Worm (Caenorhabditis elegans) whole organism, L4 larva: Measurements from ENCODE around the gene F13E6.2.

Source experiments
- D1046.2 ChIP-seq: fragments of 200-800 bp; sonication (Bioruptor generic); IDR thresholded peaks from 2 replicates; pipeline ENCODE4 v1.3.6; 2022; ENCODE audit warnings: missing genetic modification characterization, missing compliant biosample characterization
- F37D6.2 ChIP-seq: sonication (generic microtip); optimal IDR thresholded peaks from 2 replicates; lab custom pipeline; 2016; ENCODE audit warnings: mild to moderate bottlenecking, missing genetic modification characterization, missing compliant biosample characterization
- F49E8.2 ChIP-seq: sonication (generic microtip); optimal IDR thresholded peaks from 2 replicates; lab custom pipeline; 2016; ENCODE audit warnings: missing compliant biosample characterization, mild to moderate bottlenecking, missing genetic modification characterization, borderline replicate concordance
- R02D3.7 ChIP-seq: fragments of 150-350 bp; sonication (generic microtip); optimal IDR thresholded peaks from 3 replicates; lab custom pipeline; 2014; ENCODE audit warnings: missing biosample characterization, missing genetic modification characterization
- Y5F2A.4 ChIP-seq: fragments of 200-800 bp; sonication (Bioruptor generic); optimal IDR thresholded peaks from 2 replicates; lab custom pipeline; 2018; ENCODE audit warnings: mild to moderate bottlenecking, missing genetic modification characterization, missing compliant biosample characterization
- ceh-28 ChIP-seq: fragments of 150-350 bp; optimal IDR thresholded peaks from 2 replicates; lab custom pipeline; 2014; ENCODE audit warnings: missing biosample characterization, missing genetic modification reagents, missing genetic modification characterization
- ceh-44 ChIP-seq: fragments of 200-800 bp; sonication (Bioruptor generic); IDR thresholded peaks from 2 replicates; pipeline ENCODE4 v1.3.6; 2022; ENCODE audit warnings: missing genetic modification reagents, missing genetic modification characterization, missing compliant biosample characterization
- ceh-62 ChIP-seq: sonication (generic microtip); optimal IDR thresholded peaks from 2 replicates; lab custom pipeline; 2017; ENCODE audit warnings: missing biosample characterization, missing genetic modification characterization
- dmd-6 ChIP-seq: fragments of 200-800 bp; sonication (Bioruptor generic); IDR thresholded peaks from 2 replicates; pipeline ENCODE4 v1.3.6; 2022; ENCODE audit warnings: missing genetic modification reagents, missing genetic modification characterization, missing compliant biosample characterization
- dmd-9 ChIP-seq: fragments of 200-800 bp; sonication (Bioruptor generic); IDR thresholded peaks from 2 replicates; pipeline ENCODE4 v1.3.6; 2022; ENCODE audit warnings: missing genetic modification reagents, missing genetic modification characterization, missing compliant biosample characterization
- dpl-1 ChIP-seq: fragments of 150-350 bp; optimal IDR thresholded peaks from 2 replicates; lab custom pipeline; 2014; ENCODE audit warnings: missing biosample characterization, missing genetic modification reagents, missing genetic modification characterization
- dve-1 ChIP-seq: sonication (generic microtip); optimal IDR thresholded peaks from 2 replicates; lab custom pipeline; 2017; ENCODE audit warnings: antibody characterized with exemption, mild to moderate bottlenecking, missing genetic modification characterization, missing compliant biosample characterization; ENCODE audit not compliant: insufficient read depth
- egl-43 ChIP-seq: fragments of 200-800 bp; sonication (Bioruptor generic); IDR thresholded peaks from 2 replicates; pipeline ENCODE4 v1.3.6; 2022; ENCODE audit warnings: missing genetic modification reagents, missing genetic modification characterization, missing compliant biosample characterization
- gei-8 ChIP-seq: fragments of 200-800 bp; sonication (Bioruptor generic); optimal IDR thresholded peaks from 2 replicates; lab custom pipeline; 2018; ENCODE audit warnings: mild to moderate bottlenecking, missing genetic modification characterization, missing compliant biosample characterization
- hif-1 ChIP-seq, 2 experiments: sonication (generic microtip); optimal IDR thresholded peaks; 2 replicates each; lab custom pipeline; 2016 to 2017; ENCODE audit warnings: missing compliant biosample characterization in 2 of 2, missing genetic modification characterization in 2 of 2, missing genetic modification reagents in 2 of 2, missing genotype in 2 of 2, mild to moderate bottlenecking in 1 of 2
- hlh-11 ChIP-seq: fragments of 200-800 bp; sonication (Bioruptor generic); optimal IDR thresholded peaks from 2 replicates; lab custom pipeline; 2018; ENCODE audit warnings: mild to moderate bottlenecking, missing genetic modification characterization, missing compliant biosample characterization
- hmg-1.1 ChIP-seq: fragments of 200-800 bp; sonication (Bioruptor generic); IDR thresholded peaks from 2 replicates; pipeline ENCODE4 v1.3.6; 2022; ENCODE audit warnings: missing genetic modification reagents, missing genetic modification characterization, missing compliant biosample characterization
- lin-29 ChIP-seq: fragments of 200-800 bp; sonication (Bioruptor generic); IDR thresholded peaks from 2 replicates; pipeline ENCODE4 v1.3.6; 2022; ENCODE audit warnings: missing genetic modification reagents, missing genetic modification characterization, missing compliant biosample characterization
- madf-9 ChIP-seq: fragments of 200-800 bp; sonication (Bioruptor generic); conservative IDR thresholded peaks from 2 replicates; pipeline ENCODE4 v1.3.6; 2022; ENCODE audit warnings: missing genetic modification reagents, missing genetic modification characterization, missing compliant biosample characterization
- mdl-1 ChIP-seq, 2 experiments: fragments of 150-350 bp in 1 of 2; sonication (generic microtip) in 1 of 2; optimal IDR thresholded peaks; 2 replicates each; lab custom pipeline; 2014 to 2017; ENCODE audit warnings: missing biosample characterization in 2 of 2, missing genetic modification characterization in 2 of 2
- mep-1 ChIP-seq: fragments of 150-350 bp; sonication (generic microtip); optimal IDR thresholded peaks from 3 replicates; lab custom pipeline; 2014; ENCODE audit warnings: missing biosample characterization, missing genetic modification characterization
- mxl-2 ChIP-seq: fragments of 200-800 bp; sonication (Bioruptor generic); conservative IDR thresholded peaks from 2 replicates; pipeline ENCODE4 v1.3.6; 2022; ENCODE audit warnings: missing genetic modification reagents, missing genetic modification characterization, missing compliant biosample characterization
- nhr-102 ChIP-seq: sonication (generic microtip); optimal IDR thresholded peaks from 2 replicates; lab custom pipeline; 2016; ENCODE audit warnings: mild to moderate bottlenecking, missing genetic modification characterization, moderate library complexity, missing compliant biosample characterization
- nhr-11 ChIP-seq: fragments of 150-350 bp; optimal IDR thresholded peaks from 2 replicates; lab custom pipeline; 2014; ENCODE audit warnings: missing biosample characterization, missing genetic modification characterization
- nhr-25 ChIP-seq: sonication (generic microtip); optimal IDR thresholded peaks from 2 replicates; lab custom pipeline; 2017; ENCODE audit warnings: missing genetic modification characterization, mild to moderate bottlenecking, missing compliant biosample characterization, antibody characterized with exemption, moderate library complexity, borderline replicate concordance; ENCODE audit not compliant: insufficient read depth
- nhr-28 ChIP-seq: fragments of 150-350 bp; optimal IDR thresholded peaks from 2 replicates; lab custom pipeline; 2014; ENCODE audit warnings: missing biosample characterization, missing genetic modification characterization
- nhr-48 ChIP-seq: sonication (generic microtip); optimal IDR thresholded peaks from 2 replicates; lab custom pipeline; 2016; ENCODE audit warnings: mild to moderate bottlenecking, missing genetic modification characterization, missing compliant biosample characterization
- pha-4 ChIP-seq, 2 experiments: fragments of 150-350 bp in 1 of 2; fragments of 200-800 bp in 1 of 2; sonication (Bioruptor generic) in 1 of 2; IDR thresholded peaks in 1 of 2; optimal IDR thresholded peaks in 1 of 2; 2 replicates each; pipeline versions ENCODE4 v1.3.6 to Lab custom; 2014 to 2022; ENCODE audit warnings: missing genetic modification characterization in 2 of 2, missing genetic modification reagents in 2 of 2, missing biosample characterization in 1 of 2, missing compliant biosample characterization in 1 of 2
- pqm-1 ChIP-seq: sonication (generic microtip); optimal IDR thresholded peaks from 2 replicates; lab custom pipeline; 2017; ENCODE audit warnings: missing biosample characterization, missing genetic modification characterization
- saeg-2 ChIP-seq: fragments of 200-800 bp; sonication (Bioruptor generic); IDR thresholded peaks from 2 replicates; pipeline ENCODE4 v1.3.6; 2022; ENCODE audit warnings: missing genetic modification reagents, missing genetic modification characterization, missing compliant biosample characterization
- skn-1 ChIP-seq: fragments of 150-350 bp; optimal IDR thresholded peaks from 2 replicates; lab custom pipeline; 2014; ENCODE audit warnings: missing biosample characterization, missing genetic modification characterization
- spr-1 ChIP-seq: sonication (generic microtip); optimal IDR thresholded peaks from 2 replicates; lab custom pipeline; 2016; ENCODE audit warnings: mild to moderate bottlenecking, missing genetic modification characterization, missing compliant biosample characterization
- tag-97 ChIP-seq: fragments of 200-800 bp; sonication (Bioruptor generic); IDR thresholded peaks from 2 replicates; pipeline ENCODE4 v1.3.6; 2022; ENCODE audit warnings: missing genetic modification characterization, missing compliant biosample characterization
- unc-62 ChIP-seq, 3 experiments: fragments of 150-350 bp in 1 of 3; sonication (generic microtip); optimal IDR thresholded peaks in 2 of 3; peaks in 1 of 3; 1 replicate in 1 of 3; 2 replicates in 2 of 3; lab custom pipeline; 2014 to 2017; ENCODE audit warnings: missing biosample characterization in 3 of 3, missing genetic modification characterization in 3 of 3, missing genetic modification reagents in 3 of 3, missing genotype in 1 of 3
- vab-7 ChIP-seq: fragments of 200-800 bp; sonication (Bioruptor generic); IDR thresholded peaks from 2 replicates; pipeline ENCODE4 v1.3.6; 2022; ENCODE audit warnings: missing genetic modification reagents, missing genetic modification characterization, missing compliant biosample characterization
- zip-2 ChIP-seq: fragments of 150-350 bp; optimal IDR thresholded peaks from 2 replicates; lab custom pipeline; 2014; ENCODE audit warnings: missing biosample characterization, missing genetic modification characterization

Gene F13E6.2

DNA sequence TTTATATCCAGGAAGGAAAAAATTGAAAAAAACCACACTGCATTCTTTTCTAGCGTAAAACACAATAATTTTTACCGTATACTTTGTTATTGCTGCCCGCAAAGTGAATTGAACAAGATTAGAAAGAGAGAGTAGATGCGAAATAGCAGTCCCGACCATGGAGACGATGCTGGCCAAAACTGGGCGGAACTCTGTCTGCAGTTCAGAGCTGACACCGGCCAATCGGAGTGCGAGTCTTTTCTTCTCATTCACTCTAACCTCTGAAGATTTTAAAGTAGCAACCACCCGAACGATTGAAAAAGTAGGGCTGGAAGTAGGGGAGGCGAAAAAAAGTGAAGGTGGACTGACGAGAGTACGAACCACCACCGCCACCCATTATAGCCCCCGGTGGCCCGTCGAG, 17.5 kb downstream of the F13E6.2 start (continued):
- TF ChIP-seq ceh-62 (tag; lab: Kevin White, UChicago), result no peak
- no peak for TF ChIP-seq F37D6.2 (tag; lab: Kevin White, UChicago)
- TF ChIP-seq gei-8 (GFP tag; lab: Kevin White, UChicago), result no peak
- no peak for TF ChIP-seq Y5F2A.4
- no peak for TF ChIP-seq dpl-1
- TF ChIP-seq vab-7 (GFP tag; lab: Robert Waterston, UW), result no peak
- TF ChIP-seq nhr-102 (tag; lab: Kevin White, UChicago), result no peak
- no peak for TF ChIP-seq F49E8.2 (tag; lab: Kevin White, UChicago)
- TF ChIP-seq mep-1 (tag; lab: Kevin White, UChicago), result peak; percentile 5
- TF ChIP-seq lin-29 (GFP tag; lab: Robert Waterston, UW), result no peak

DNA sequence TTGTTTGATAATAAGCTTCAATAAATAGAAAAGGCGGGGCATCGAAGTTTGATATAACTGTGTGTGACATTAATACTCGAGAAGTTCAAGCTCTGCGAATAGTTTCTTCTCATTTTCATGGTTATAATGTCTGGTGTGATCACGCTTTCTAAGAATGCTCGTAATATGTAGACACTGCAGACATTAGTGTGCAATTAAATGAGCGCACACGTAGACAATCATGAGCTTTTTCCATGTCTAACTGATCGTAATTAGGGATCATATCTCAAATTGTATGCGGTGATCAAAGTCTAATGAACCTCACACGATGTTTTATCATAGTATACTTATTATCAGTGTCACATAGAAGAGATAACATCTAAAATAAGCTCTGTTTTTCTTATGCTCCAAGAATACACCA, 24.0 kb downstream of the F13E6.2 start:
- no peak for TF ChIP-seq mxl-2 (GFP tag; lab: Robert Waterston, UW)
- peak; percentile 24 for TF ChIP-seq pqm-1 (tag; lab: Kevin White, UChicago)

DNA sequence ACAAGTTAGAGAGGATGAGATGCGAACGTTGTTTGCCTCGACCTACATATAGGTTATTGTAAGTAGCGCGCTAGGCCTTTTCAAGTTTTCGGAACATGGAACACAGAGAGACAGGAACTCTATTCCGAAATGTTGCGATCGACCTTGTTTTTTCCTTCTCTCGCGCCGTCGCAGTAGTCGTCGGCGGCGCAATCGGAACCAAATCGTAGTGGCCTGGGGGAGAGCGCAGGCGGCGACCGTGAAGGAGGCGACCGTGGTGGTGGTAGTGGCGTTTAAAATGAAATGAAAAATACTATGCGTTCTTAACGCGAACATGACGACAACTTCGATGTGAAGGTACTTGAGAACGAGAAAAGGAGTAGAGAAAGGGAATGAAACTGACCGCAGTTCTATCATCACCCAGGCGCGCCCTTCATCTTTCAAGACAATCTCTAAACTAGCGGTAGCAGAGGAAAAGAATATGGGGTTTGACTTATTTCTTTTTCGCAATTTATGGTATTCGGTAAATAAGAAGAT, 26.5 kb downstream of the F13E6.2 start:
- peak; percentile 10 for TF ChIP-seq nhr-28 (tag; lab: Kevin White, UChicago)
- no peak for TF ChIP-seq saeg-2 (GFP tag; lab: Robert Waterston, UW)
- no peak for TF ChIP-seq D1046.2 (GFP tag; lab: Robert Waterston, UW)
- no peak for TF ChIP-seq ceh-28
- TF ChIP-seq nhr-48 (tag; lab: Kevin White, UChicago), result no peak
- TF ChIP-seq egl-43 (GFP tag; lab: Robert Waterston, UW), result no peak
- no peak for TF ChIP-seq gei-8 (GFP tag; lab: Kevin White, UChicago)
- no peak for TF ChIP-seq skn-1
- no peak for TF ChIP-seq pha-4 (GFP tag; IDR thresholded peaks at IDR 0.05; lab: Robert Waterston, UW)
- no peak for TF ChIP-seq pha-4 (tag; optimal IDR thresholded peaks at IDR 0.05; lab: Kevin White, UChicago)
- no peak for TF ChIP-seq mdl-1 (tag; optimal IDR thresholded peaks at IDR 0.05; lab: Kevin White, UChicago)
- TF ChIP-seq hlh-11, result peak; percentile 44
- peak in 1 of 2 experiments; percentile 85 for TF ChIP-seq unc-62 (GFP tag; optimal IDR thresholded peaks at IDR 0.05 in 1 of 2; lab: Kevin White, UChicago)
- no peak for TF ChIP-seq unc-62 (tag; optimal IDR thresholded peaks at IDR 0.05; lab: Kevin White, UChicago)
- peak; percentile 18 for TF ChIP-seq nhr-25 (tag; lab: Kevin White, UChicago)
- TF ChIP-seq R02D3.7 (tag; lab: Kevin White, UChicago), result no peak
- no peak for TF ChIP-seq zip-2 (tag; lab: Kevin White, UChicago)
- no peak for TF ChIP-seq ceh-44 (GFP tag; lab: Robert Waterston, UW)
- no peak for TF ChIP-seq dmd-9 (GFP tag; lab: Robert Waterston, UW)
- TF ChIP-seq madf-9 (GFP tag; lab: Robert Waterston, UW), result no peak
- peak; percentile 12 for TF ChIP-seq mep-1 (tag; lab: Kevin White, UChicago)

DNA sequence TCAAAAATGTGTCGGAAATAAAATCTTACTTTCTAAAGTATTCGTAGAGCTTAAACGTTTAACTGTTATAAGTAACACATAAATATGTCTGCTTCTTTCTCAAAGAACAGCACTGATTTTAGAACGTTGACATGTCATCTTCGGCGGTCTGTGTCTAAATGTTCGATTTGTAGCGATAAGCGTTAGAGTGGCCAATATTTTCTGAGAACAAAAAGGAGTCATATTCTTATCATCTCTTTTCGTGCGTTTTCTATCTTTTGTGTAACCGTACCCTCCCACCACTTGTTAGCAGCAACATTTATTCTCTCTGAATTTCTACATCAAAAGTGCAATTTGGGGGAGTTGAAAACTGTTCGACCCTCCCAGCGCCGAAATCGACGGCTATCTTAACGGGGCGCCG, 29.0 kb downstream of the F13E6.2 start:
- TF ChIP-seq nhr-11 (tag; lab: Kevin White, UChicago), result no peak
- peak; percentile 23; the same call in 1 of the 2 replicates for TF ChIP-seq dmd-6 (GFP tag; lab: Robert Waterston, UW)
- TF ChIP-seq nhr-28 (tag; lab: Kevin White, UChicago), result peak; percentile 52
- TF ChIP-seq spr-1 (tag; lab: Kevin White, UChicago), result no peak
- no peak for TF ChIP-seq hif-1 (tag; optimal IDR thresholded peaks at IDR 0.05; lab: Kevin White, UChicago)
- TF ChIP-seq dve-1 (tag; lab: Kevin White, UChicago), result peak; percentile 25
- no peak for TF ChIP-seq hmg-1.1 (GFP tag; lab: Robert Waterston, UW)
- TF ChIP-seq tag-97 (GFP tag; lab: Robert Waterston, UW), result 0 out of 2 replicates have a peak, but pooled peaks have one; percentile 60
- TF ChIP-seq hlh-11, result peak; percentile 44
- no peak for TF ChIP-seq lin-29 (GFP tag; lab: Robert Waterston, UW)
- TF ChIP-seq dpl-1, result no peak
